Fruit fly (Drosophila melanogaster): ENCODE measurements around the gene CG1571.

The CG1571 gene

dm6 chrX:8057837-8058445 lies 17.7 kb upstream of the CG1571 start (continued):
- TF ChIP-seq CG7357 (GFP tag; IDR thresholded peaks at IDR 0.05) (no peak), nom (GFP tag; optimal IDR thresholded peaks at IDR 0.05) (peak; percentile 84), Max (GFP tag; optimal IDR thresholded peaks at IDR 0.05) (no peak), zen2 (GFP tag; IDR thresholded peaks at IDR 0.05; ENCODE audit: partially characterized antibody) (peak; percentile 11; the same call in 1 of the 3 replicates), CG4360 (GFP tag; IDR thresholded peaks at IDR 0.05) (peak; percentile 39), CG17361 (GFP tag; IDR thresholded peaks at IDR 0.05) (0 out of 3 replicates have a peak, but pooled peaks have one; percentile 12), D (optimal IDR thresholded peaks at IDR 0.05) (no peak), D (GFP tag; optimal IDR thresholded peaks at IDR 0.05) (peak; percentile 21), lola (GFP tag; optimal IDR thresholded peaks at IDR 0.05) (peak in 1 of 3 experiments; percentile 13), CG12391 (tag; optimal IDR thresholded peaks at IDR 0.05) (peak; percentile 24), Drgx (GFP tag; IDR thresholded peaks at IDR 0.05) (peak; percentile 19; the same call in 1 of the 2 replicates), schlank (tag; optimal IDR thresholded peaks at IDR 0.05) (no peak), CG10209 (GFP tag; optimal IDR thresholded peaks at IDR 0.05) (peak; percentile 2), yki (optimal IDR thresholded peaks at IDR 0.05) (peak; percentile 91), CG1233 (GFP tag; optimal IDR thresholded peaks at IDR 0.05) (peak; percentile 34)

- peak; percentile 3 for TF ChIP-seq lbe (GFP tag; optimal IDR thresholded peaks at IDR 0.05)
- peak; percentile 67 for TF ChIP-seq CG10543 (GFP tag; optimal IDR thresholded peaks at IDR 0.05)
- peak; percentile 22 for TF ChIP-seq CG1603 (tag; optimal IDR thresholded peaks at IDR 0.05)
- no peak for TF ChIP-seq fd102C (GFP tag; optimal IDR thresholded peaks at IDR 0.05)
- no peak for TF ChIP-seq trem (tag; optimal IDR thresholded peaks at IDR 0.05)
- TF ChIP-seq kah (GFP tag; optimal IDR thresholded peaks at IDR 0.05): no peak
- TF ChIP-seq Aef1 (GFP tag; IDR thresholded peaks at IDR 0.05): 0 out of 3 replicates have a peak, but pooled peaks have one; percentile 25
- TF ChIP-seq so (GFP tag; IDR thresholded peaks at IDR 0.05): no peak
- TF ChIP-seq cad (GFP tag; optimal IDR thresholded peaks at IDR 0.05): peak; percentile 22
- peak; percentile 19; the same call in 1 of the 2 replicates for TF ChIP-seq seq (GFP tag; IDR thresholded peaks at IDR 0.05)
- TF ChIP-seq ash1 (GFP tag; optimal IDR thresholded peaks at IDR 0.05): peak; percentile 68
- TF ChIP-seq Adf1 (GFP tag; IDR thresholded peaks at IDR 0.05): peak; percentile 34; the same call in 1 of the 2 replicates
- no peak for TF ChIP-seq shn (GFP tag; optimal IDR thresholded peaks at IDR 0.05)
- peak; percentile 37; the same call in 1 of the 2 replicates for TF ChIP-seq CG8765 (GFP tag; IDR thresholded peaks at IDR 0.05)
- TF ChIP-seq crp (GFP tag; optimal IDR thresholded peaks at IDR 0.05): no peak
- TF ChIP-seq CG2712 (tag; optimal IDR thresholded peaks at IDR 0.05): no peak
- peak; percentile 35 for TF ChIP-seq CG13287 (GFP tag; IDR thresholded peaks at IDR 0.05; ENCODE audit: partially characterized antibody)
- peak; percentile 63; the same call in 2 of the 3 replicates for TF ChIP-seq z (GFP tag; IDR thresholded peaks at IDR 0.05)
- peak; percentile 35 for TF ChIP-seq Nf-YC (tag; optimal IDR thresholded peaks at IDR 0.05)
- TF ChIP-seq lov (optimal IDR thresholded peaks at IDR 0.05): no peak
- peak; percentile 65; the same call in 2 of the 3 replicates for TF ChIP-seq lov (GFP tag; IDR thresholded peaks at IDR 0.05)
- TF ChIP-seq bigmax (GFP tag; optimal IDR thresholded peaks at IDR 0.05): no peak
- TF ChIP-seq CG2120 (GFP tag; optimal IDR thresholded peaks at IDR 0.05): no peak
- TF ChIP-seq CG12219 (GFP tag; optimal IDR thresholded peaks at IDR 0.05): no peak
- peak; percentile 21 for TF ChIP-seq MESR4 (GFP tag; optimal IDR thresholded peaks at IDR 0.05)
- TF ChIP-seq slbo (GFP tag; IDR thresholded peaks at IDR 0.05): 0 out of 2 replicates have a peak, but pooled peaks have one; percentile 7
- TF ChIP-seq CG17802 (tag; optimal IDR thresholded peaks at IDR 0.05): no peak
- peak; percentile 47 for TF ChIP-seq ac (GFP tag; optimal IDR thresholded peaks at IDR 0.05)
- 0 out of 4 replicates have a peak, but pooled peaks have one; percentile 41 for TF ChIP-seq Dll (GFP tag; IDR thresholded peaks at IDR 0.05; ENCODE audit: partially characterized antibody)
- TF ChIP-seq ERR (GFP tag; optimal IDR thresholded peaks at IDR 0.05): no peak
- no peak for TF ChIP-seq CG13894 (tag; optimal IDR thresholded peaks at IDR 0.05)
- TF ChIP-seq CG9932 (GFP tag; IDR thresholded peaks at IDR 0.05): no peak
- TF ChIP-seq CG30403 (GFP tag; optimal IDR thresholded peaks at IDR 0.05): no peak
- no peak for TF ChIP-seq Sry-δ (GFP tag; optimal IDR thresholded peaks at IDR 0.05)
Measured at dm6 chrX:8058446-8058900, 17.2 kb upstream of the CG1571 start.
